Worm (Caenorhabditis elegans) whole organism, L4 larva: ENCODE measurements around the gene srt-52.
A peak's percentile ranks its signal among the peaks of the same experiment; 100 is the strongest.

Source experiments
- D1046.2 ChIP-seq: fragments of 200-800 bp; sonication (Bioruptor generic); IDR thresholded peaks from 2 replicates; pipeline ENCODE4 v1.3.6; 2022; ENCODE audit warnings: missing genetic modification characterization, missing compliant biosample characterization
- F37D6.2 ChIP-seq: sonication (generic microtip); optimal IDR thresholded peaks from 2 replicates; lab custom pipeline; 2016; ENCODE audit warnings: mild to moderate bottlenecking, missing genetic modification characterization, missing compliant biosample characterization
- F49E8.2 ChIP-seq: sonication (generic microtip); optimal IDR thresholded peaks from 2 replicates; lab custom pipeline; 2016; ENCODE audit warnings: missing compliant biosample characterization, mild to moderate bottlenecking, missing genetic modification characterization, borderline replicate concordance
- T20F7.1 ChIP-seq: fragments of 200-800 bp; sonication (Bioruptor generic); optimal IDR thresholded peaks from 2 replicates; lab custom pipeline; 2018; ENCODE audit warnings: mild to moderate bottlenecking, missing genetic modification characterization, missing compliant biosample characterization
- Y105C5A.15 ChIP-seq: fragments of 200-800 bp; sonication (Bioruptor generic); IDR thresholded peaks from 2 replicates; pipeline ENCODE4 v1.3.6; 2022; ENCODE audit warnings: missing genetic modification characterization, missing compliant biosample characterization
- Y48G9A.11 ChIP-seq: fragments of 200-800 bp; sonication (Bioruptor generic); IDR thresholded peaks from 2 replicates; pipeline ENCODE4 v1.3.6; 2022; ENCODE audit warnings: missing genetic modification reagents, missing genetic modification characterization, missing compliant biosample characterization
- Y75B8A.6 ChIP-seq: fragments of 200-800 bp; sonication (Bioruptor generic); IDR thresholded peaks from 2 replicates; pipeline ENCODE4 v1.3.6; 2022; ENCODE audit warnings: missing genetic modification reagents, missing genetic modification characterization, missing compliant biosample characterization
- aha-1 ChIP-seq: fragments of 150-350 bp; peaks from one replicate; lab custom pipeline; 2014; ENCODE audit warnings: missing biosample characterization, missing genetic modification characterization
- ama-1 ChIP-seq: fragments of 150-350 bp; optimal IDR thresholded peaks from 2 replicates; lab custom pipeline; 2014; ENCODE audit warnings: inconsistent platforms, mixed read lengths
- arid-1 ChIP-seq: fragments of 200-800 bp; sonication (Bioruptor generic); conservative IDR thresholded peaks from 2 replicates; pipeline ENCODE4 v1.3.6; 2022; ENCODE audit warnings: missing genetic modification reagents, missing genetic modification characterization, missing compliant biosample characterization
- ces-1 ChIP-seq: fragments of 150-350 bp; sonication (generic microtip); optimal IDR thresholded peaks from 4 replicates; lab custom pipeline; 2014; ENCODE audit warnings: missing biosample characterization, missing genetic modification reagents, missing genetic modification characterization
- dmd-8 ChIP-seq: fragments of 200-800 bp; sonication (Bioruptor generic); IDR thresholded peaks from 2 replicates; pipeline ENCODE4 v1.3.6; 2022; ENCODE audit warnings: missing genetic modification characterization, missing compliant biosample characterization
- dpl-1 ChIP-seq: fragments of 150-350 bp; optimal IDR thresholded peaks from 2 replicates; lab custom pipeline; 2014; ENCODE audit warnings: missing biosample characterization, missing genetic modification reagents, missing genetic modification characterization
- dve-1 ChIP-seq: sonication (generic microtip); optimal IDR thresholded peaks from 2 replicates; lab custom pipeline; 2017; ENCODE audit warnings: antibody characterized with exemption, mild to moderate bottlenecking, missing genetic modification characterization, missing compliant biosample characterization; ENCODE audit not compliant: insufficient read depth
- egl-27 ChIP-seq: sonication (generic microtip); optimal IDR thresholded peaks from 3 replicates; lab custom pipeline; 2017; ENCODE audit warnings: missing biosample characterization, missing genetic modification reagents, missing genetic modification characterization
- egl-43 ChIP-seq: fragments of 200-800 bp; sonication (Bioruptor generic); IDR thresholded peaks from 2 replicates; pipeline ENCODE4 v1.3.6; 2022; ENCODE audit warnings: missing genetic modification reagents, missing genetic modification characterization, missing compliant biosample characterization
- fos-1 ChIP-seq: fragments of 150-350 bp; optimal IDR thresholded peaks from 2 replicates; lab custom pipeline; 2014; ENCODE audit warnings: missing biosample characterization, missing genetic modification characterization
- gei-8 ChIP-seq: fragments of 200-800 bp; sonication (Bioruptor generic); optimal IDR thresholded peaks from 2 replicates; lab custom pipeline; 2018; ENCODE audit warnings: mild to moderate bottlenecking, missing genetic modification characterization, missing compliant biosample characterization
- hlh-11 ChIP-seq: fragments of 200-800 bp; sonication (Bioruptor generic); optimal IDR thresholded peaks from 2 replicates; lab custom pipeline; 2018; ENCODE audit warnings: mild to moderate bottlenecking, missing genetic modification characterization, missing compliant biosample characterization
- hmg-1.1 ChIP-seq: fragments of 200-800 bp; sonication (Bioruptor generic); IDR thresholded peaks from 2 replicates; pipeline ENCODE4 v1.3.6; 2022; ENCODE audit warnings: missing genetic modification reagents, missing genetic modification characterization, missing compliant biosample characterization
- lin-13 ChIP-seq: fragments of 150-350 bp; optimal IDR thresholded peaks from 2 replicates; lab custom pipeline; 2014; ENCODE audit warnings: missing biosample characterization, missing genetic modification reagents, missing genetic modification characterization
- lin-38 ChIP-seq: fragments of 200-800 bp; sonication (Bioruptor generic); IDR thresholded peaks from 2 replicates; pipeline ENCODE4 v1.3.6; 2022; ENCODE audit warnings: missing genetic modification reagents, missing genetic modification characterization, missing compliant biosample characterization
- lsy-2 ChIP-seq, 2 experiments: fragments of 150-350 bp in 1 of 2; sonication (generic microtip) in 1 of 2; optimal IDR thresholded peaks; 2 replicates each; lab custom pipeline; 2014 to 2017; ENCODE audit warnings: missing biosample characterization in 2 of 2, missing genetic modification characterization in 2 of 2
- mep-1 ChIP-seq: fragments of 150-350 bp; sonication (generic microtip); optimal IDR thresholded peaks from 3 replicates; lab custom pipeline; 2014; ENCODE audit warnings: missing biosample characterization, missing genetic modification characterization
- mes-2 ChIP-seq: sonication (generic microtip); optimal IDR thresholded peaks from 2 replicates; lab custom pipeline; 2016; ENCODE audit warnings: missing genotype, mild to moderate bottlenecking, missing genetic modification characterization, missing compliant biosample characterization; ENCODE audit not compliant: poor library complexity, severe bottlenecking
- mxl-2 ChIP-seq: fragments of 200-800 bp; sonication (Bioruptor generic); conservative IDR thresholded peaks from 2 replicates; pipeline ENCODE4 v1.3.6; 2022; ENCODE audit warnings: missing genetic modification reagents, missing genetic modification characterization, missing compliant biosample characterization
- nhr-28 ChIP-seq: fragments of 150-350 bp; optimal IDR thresholded peaks from 2 replicates; lab custom pipeline; 2014; ENCODE audit warnings: missing biosample characterization, missing genetic modification characterization
- nhr-48 ChIP-seq: sonication (generic microtip); optimal IDR thresholded peaks from 2 replicates; lab custom pipeline; 2016; ENCODE audit warnings: mild to moderate bottlenecking, missing genetic modification characterization, missing compliant biosample characterization
- nhr-6 ChIP-seq: fragments of 150-350 bp; optimal IDR thresholded peaks from 2 replicates; lab custom pipeline; 2014; ENCODE audit warnings: missing biosample characterization, missing genetic modification characterization
- pha-4 ChIP-seq, 2 experiments: fragments of 150-350 bp in 1 of 2; fragments of 200-800 bp in 1 of 2; sonication (Bioruptor generic) in 1 of 2; IDR thresholded peaks in 1 of 2; optimal IDR thresholded peaks in 1 of 2; 2 replicates each; pipeline versions ENCODE4 v1.3.6 to Lab custom; 2014 to 2022; ENCODE audit warnings: missing genetic modification characterization in 2 of 2, missing genetic modification reagents in 2 of 2, missing biosample characterization in 1 of 2, missing compliant biosample characterization in 1 of 2
- set-16 ChIP-seq: fragments of 200-800 bp; sonication (Bioruptor generic); IDR thresholded peaks from 2 replicates; pipeline ENCODE4 v1.3.6; 2022; ENCODE audit warnings: missing genetic modification reagents, missing genetic modification characterization, missing compliant biosample characterization
- unc-62 ChIP-seq, 3 experiments: fragments of 150-350 bp in 1 of 3; sonication (generic microtip); optimal IDR thresholded peaks in 2 of 3; peaks in 1 of 3; 1 replicate in 1 of 3; 2 replicates in 2 of 3; lab custom pipeline; 2014 to 2017; ENCODE audit warnings: missing biosample characterization in 3 of 3, missing genetic modification characterization in 3 of 3, missing genetic modification reagents in 3 of 3, missing genotype in 1 of 3
- zag-1 ChIP-seq: fragments of 150-350 bp; optimal IDR thresholded peaks from 2 replicates; lab custom pipeline; 2014; ENCODE audit warnings: missing biosample characterization, missing genetic modification characterization
- ztf-11 ChIP-seq: fragments of 150-350 bp; optimal IDR thresholded peaks from 2 replicates; lab custom pipeline; 2014; ENCODE audit warnings: missing biosample characterization, missing genetic modification characterization
- ztf-7 ChIP-seq: fragments of 150-350 bp; optimal IDR thresholded peaks from 2 replicates; lab custom pipeline; 2014; ENCODE audit warnings: missing biosample characterization, missing genetic modification characterization

The srt-52 gene

ce11 chrV:8716-9246 lies 47.1 kb downstream of the srt-52 start, which contains the start of gene B0348.10 (continued):
- TF ChIP-seq ztf-7 (tag; lab: Kevin White, UChicago) (no peak), nhr-28 (peak; percentile 66), fos-1 (tag; lab: Kevin White, UChicago) (no peak)

DNA sequence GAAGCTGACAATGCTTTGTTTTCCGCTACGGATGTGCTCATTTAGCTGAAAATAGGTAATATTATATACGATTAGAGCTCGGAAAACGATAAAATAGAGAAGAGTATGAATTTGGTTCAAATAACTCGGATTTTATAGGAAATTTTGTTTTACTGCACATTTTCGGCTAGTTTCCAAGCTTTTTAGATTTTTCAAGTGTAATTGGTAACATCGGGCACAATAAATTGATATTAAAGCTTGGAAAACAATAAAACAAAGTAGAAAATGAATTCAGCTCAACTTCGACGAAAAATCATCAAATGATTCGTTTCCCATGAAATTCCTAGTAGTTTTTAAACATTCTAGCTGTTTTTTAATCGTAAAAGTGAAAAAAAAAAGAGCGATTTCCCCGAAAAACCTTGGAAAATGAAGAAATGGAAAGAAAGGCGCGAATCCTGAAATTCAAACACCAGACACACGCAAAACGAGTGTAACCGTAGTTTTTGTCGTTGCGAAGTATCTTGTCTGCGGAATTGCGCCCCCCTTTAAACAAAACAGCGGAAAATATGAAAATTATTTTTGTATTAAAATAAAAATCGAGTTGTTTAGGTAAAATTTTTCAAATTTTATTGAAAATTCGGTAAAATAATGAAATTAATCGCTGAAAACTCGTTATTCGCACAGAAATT lies 47.9 kb downstream of the srt-52 start, which contains the start of gene ife-3:
TSS of gene ife-3 (minus strand) at position 51 of the 668 bp plus-strand sequence.
- peak; percentile 39 for TF ChIP-seq nhr-28
- peak; percentile 73 for TF ChIP-seq mes-2 (tag; lab: Kevin White, UChicago)
- peak; percentile 91 for TF ChIP-seq dpl-1 (GFP tag; lab: Kevin White, UChicago)
- no peak for TF ChIP-seq egl-43
- peak; percentile 61 for TF ChIP-seq nhr-6
- 0 out of 2 replicates have a peak, but pooled peaks have one; percentile 9 for TF ChIP-seq lin-38
- TF ChIP-seq lin-13: peak; percentile 24
- TF ChIP-seq mep-1 (tag; lab: Kevin White, UChicago): peak; percentile 14
- TF ChIP-seq zag-1 (tag; lab: Kevin White, UChicago): no peak
- peak; percentile 96 for TF ChIP-seq D1046.2 (GFP tag; lab: Robert Waterston, UW)
- TF ChIP-seq ama-1 (lab: Kevin White, UChicago): peak; percentile 60
- no peak for TF ChIP-seq pha-4 (GFP tag; IDR thresholded peaks at IDR 0.05; lab: Robert Waterston, UW)
- TF ChIP-seq pha-4 (tag; optimal IDR thresholded peaks at IDR 0.05; lab: Kevin White, UChicago): peak; percentile 12
- TF ChIP-seq ztf-11 (tag; lab: Kevin White, UChicago): no peak
- TF ChIP-seq lsy-2 (tag; optimal IDR thresholded peaks at IDR 0.05; lab: Kevin White, UChicago): peak; percentile 70 to 98
- TF ChIP-seq, all 104 proteins: peak for 11

DNA sequence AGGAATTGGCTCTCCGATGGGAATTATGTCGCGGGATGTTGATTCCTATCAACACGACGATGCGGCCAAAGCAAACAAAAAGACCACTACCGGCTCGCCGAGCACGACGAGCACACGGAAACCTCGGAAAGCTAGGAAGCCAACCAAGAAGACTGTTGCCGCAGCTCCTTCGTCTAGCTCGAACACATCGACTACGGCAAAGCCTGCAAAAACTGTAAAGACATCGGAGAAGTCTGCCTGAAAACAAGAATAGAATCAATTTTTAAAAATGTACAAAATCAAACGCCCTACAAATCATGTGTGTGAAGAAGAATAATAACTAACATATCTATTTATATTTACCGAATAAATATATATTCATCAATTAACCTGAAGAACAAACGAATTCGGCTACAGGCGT lies 49.6 kb downstream of the srt-52 start:
- TF ChIP-seq Y105C5A.15 (peak; percentile 50; the same call in 1 of the 2 replicates), ama-1 (lab: Kevin White, UChicago) (peak; percentile 75), nhr-48 (tag; lab: Kevin White, UChicago) (no peak), mxl-2 (no peak), dve-1 (tag; lab: Kevin White, UChicago) (no peak), mes-2 (tag; lab: Kevin White, UChicago) (peak; percentile 22), Y75B8A.6 (GFP tag; lab: Robert Waterston, UW) (no peak), gei-8 (GFP tag; lab: Kevin White, UChicago) (no peak), Y48G9A.11 (GFP tag; lab: Robert Waterston, UW) (0 out of 2 replicates have a peak, but pooled peaks have one; percentile 33), egl-27 (tag; lab: Kevin White, UChicago) (no peak), fos-1 (tag; lab: Kevin White, UChicago) (no peak), egl-43 (no peak; the same call in 1 of the 2 replicates), T20F7.1 (no peak), arid-1 (GFP tag; lab: Robert Waterston, UW) (0 out of 2 replicates have a peak, but pooled peaks have one; percentile 34), ces-1 (GFP tag; lab: Kevin White, UChicago) (no peak), dmd-8 (GFP tag; lab: Robert Waterston, UW) (no peak), set-16 (peak; percentile 34; the same call in 1 of the 2 replicates), hlh-11 (tag; lab: Kevin White, UChicago) (no peak), lin-38 (peak; percentile 50), aha-1 (tag; lab: Kevin White, UChicago) (peak; percentile 91), F49E8.2 (tag; lab: Kevin White, UChicago) (peak; percentile 24)
- TF ChIP-seq, all 104 proteins: peak for 9

- TF ChIP-seq hmg-1.1: no peak
- TF ChIP-seq unc-62 (GFP tag; optimal IDR thresholded peaks at IDR 0.05 in 1 of 2; lab: Kevin White, UChicago): peak in 1 of 2 experiments; percentile 36
- no peak for TF ChIP-seq unc-62 (tag; optimal IDR thresholded peaks at IDR 0.05; lab: Kevin White, UChicago)
- TF ChIP-seq Y48G9A.11 (GFP tag; lab: Robert Waterston, UW): no peak
- no peak for TF ChIP-seq F37D6.2
- TF ChIP-seq, all 104 proteins: peak for 1
Measured at ce11 chrV:1335-1734, 54.5 kb downstream of the srt-52 start, which contains the start of gene idpp-2. Gene idpp-2 (plus strand): TSS chrV:1635.
